Worm (Caenorhabditis elegans) whole organism, young adult: ENCODE measurements around the gene C01G10.9.

ENCODE experiments used
- ceh-100 ChIP-seq: fragments of 200-800 bp; sonication (Bioruptor generic); IDR thresholded peaks from 2 replicates; pipeline ENCODE4 v1.3.6; 2022; ENCODE audit warnings: missing genetic modification reagents, missing genetic modification characterization, missing compliant biosample characterization
- unc-62 ChIP-seq: fragments of 150-350 bp; optimal IDR thresholded peaks from 2 replicates; lab custom pipeline; 2014; ENCODE audit warnings: missing biosample characterization, missing genetic modification reagents, missing genetic modification characterization

- TF ChIP-seq unc-62 (GFP tag; lab: Kevin White, UChicago) (no peak), ceh-100 (no peak)
Measured at ce11 chrV:15099447-15099846, 17.1 kb downstream of the C01G10.9 start, which contains the start of gene C01G10.1.
